Fruit fly (Drosophila melanogaster): ENCODE results near the gene Jig.

Gene Jig

DNA sequence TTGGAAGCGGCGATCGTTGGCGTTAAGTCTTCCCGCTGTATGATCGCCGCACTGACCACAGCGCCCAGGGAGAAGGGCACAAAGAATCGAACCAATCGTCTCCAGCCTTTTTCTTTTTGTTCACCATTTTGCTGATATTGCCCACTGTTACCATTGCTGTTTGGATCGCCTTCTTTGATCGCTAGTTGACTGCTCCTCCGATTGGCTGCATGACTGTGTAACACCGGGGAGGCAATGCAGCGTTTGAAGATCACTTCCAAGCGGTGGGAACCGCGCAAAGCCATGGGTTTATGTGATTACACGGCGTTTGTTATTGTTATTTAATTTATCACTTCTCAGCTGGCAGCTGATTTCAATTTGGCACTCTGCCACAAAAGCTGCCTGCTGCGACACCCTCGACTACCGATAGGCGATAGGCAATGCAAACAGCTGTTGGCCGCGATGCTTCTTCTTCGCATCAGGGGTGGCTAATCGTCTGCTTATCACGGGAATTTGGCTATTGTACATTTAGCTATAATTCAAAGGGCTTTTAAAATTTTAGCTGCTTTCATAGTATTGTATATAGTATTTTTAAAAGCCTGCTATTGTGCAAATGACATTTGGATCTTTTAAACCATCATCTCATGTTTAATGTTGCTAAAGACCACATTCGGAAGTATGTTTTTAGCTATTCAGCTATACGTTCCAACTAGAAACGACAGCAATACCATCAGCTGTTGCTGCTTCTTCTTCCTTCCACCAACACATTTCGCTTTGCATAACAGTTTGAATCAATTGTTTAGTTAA is 49.4 kb upstream of the Jig start, which contains the start of the genes HtrA2 and mRpL11 (continued):
- no peak for TF ChIP-seq Stat92E (GFP tag; optimal IDR thresholded peaks at IDR 0.05)
- no peak for TF ChIP-seq CG11560 (tag; IDR thresholded peaks at IDR 0.05)
- TF ChIP-seq Hey (tag; optimal IDR thresholded peaks at IDR 0.05): no peak
- TF ChIP-seq wor (GFP tag; IDR thresholded peaks at IDR 0.05): no peak
- TF ChIP-seq CG8359 (GFP tag; optimal IDR thresholded peaks at IDR 0.05; ENCODE audit: borderline replicate concordance): no peak
- TF ChIP-seq Hr78 (GFP tag; optimal IDR thresholded peaks at IDR 0.05): no peak
- no peak for TF ChIP-seq jumu (GFP tag; optimal IDR thresholded peaks at IDR 0.05)
- TF ChIP-seq BEAF-32 (GFP tag; optimal IDR thresholded peaks at IDR 0.05): peak; percentile 65
- peak; percentile 99 for TF ChIP-seq MBD-R2 (GFP tag; IDR thresholded peaks at IDR 0.05)
- 0 out of 2 replicates have a peak, but pooled peaks have one; percentile 12 for TF ChIP-seq ato (GFP tag; IDR thresholded peaks at IDR 0.05; ENCODE audit: partially characterized antibody)
- peak; percentile 58 for TF ChIP-seq Bdp1 (GFP tag; optimal IDR thresholded peaks at IDR 0.05)
- TF ChIP-seq Abd-B (GFP tag; optimal IDR thresholded peaks at IDR 0.05): peak; percentile 72
- TF ChIP-seq Opbp (GFP tag; IDR thresholded peaks at IDR 0.05; ENCODE audit: partially characterized antibody): peak; percentile 64; the same call in 1 of the 3 replicates
- peak; percentile 53; the same call in 2 of the 3 replicates for TF ChIP-seq CG11456 (GFP tag; IDR thresholded peaks at IDR 0.05)
- TF ChIP-seq CG4424 (GFP tag; optimal IDR thresholded peaks at IDR 0.05): peak; percentile 17
- TF ChIP-seq shn (GFP tag; optimal IDR thresholded peaks at IDR 0.05): peak; percentile 73
- TF ChIP-seq Six4 (GFP tag; optimal IDR thresholded peaks at IDR 0.05): no peak
- TF ChIP-seq zen2 (GFP tag; IDR thresholded peaks at IDR 0.05; ENCODE audit: partially characterized antibody): peak; percentile 46; the same call in 1 of the 3 replicates
- peak; percentile 4 for TF ChIP-seq Atf-2 (GFP tag; optimal IDR thresholded peaks at IDR 0.05)
- no peak for TF ChIP-seq H15 (GFP tag; IDR thresholded peaks at IDR 0.05)
- no peak for TF ChIP-seq sr (GFP tag; IDR thresholded peaks at IDR 0.05)
- TF ChIP-seq B-H1 (GFP tag; IDR thresholded peaks at IDR 0.05): no peak
- peak; percentile 34 for TF ChIP-seq Vsx1 (GFP tag; optimal IDR thresholded peaks at IDR 0.05)
- peak; percentile 43 for TF ChIP-seq dmrt11E (tag; optimal IDR thresholded peaks at IDR 0.05)
- no peak for TF ChIP-seq NC2α (GFP tag; optimal IDR thresholded peaks at IDR 0.05)
- no peak for TF ChIP-seq tup (GFP tag; optimal IDR thresholded peaks at IDR 0.05)
- no peak for TF ChIP-seq Nf-YC (tag; optimal IDR thresholded peaks at IDR 0.05)
- TF ChIP-seq Oaz (GFP tag; IDR thresholded peaks at IDR 0.05): no peak
- peak; percentile 73 for TF ChIP-seq CG9817 (tag; optimal IDR thresholded peaks at IDR 0.05)
- peak; percentile 85 for TF ChIP-seq CG2120 (GFP tag; optimal IDR thresholded peaks at IDR 0.05)
- peak; percentile 89 for TF ChIP-seq pzg (GFP tag; optimal IDR thresholded peaks at IDR 0.05)
- peak; percentile 85 for TF ChIP-seq nmo (GFP tag; optimal IDR thresholded peaks at IDR 0.05)
- no peak for TF ChIP-seq D (optimal IDR thresholded peaks at IDR 0.05)
- TF ChIP-seq D (GFP tag; optimal IDR thresholded peaks at IDR 0.05): no peak
- no peak for TF ChIP-seq z (GFP tag; IDR thresholded peaks at IDR 0.05)
- TF ChIP-seq Rfx (GFP tag; IDR thresholded peaks at IDR 0.05): peak; percentile 77
- TF ChIP-seq CG4282 (GFP tag; optimal IDR thresholded peaks at IDR 0.05): no peak
- no peak for TF ChIP-seq sima (GFP tag; optimal IDR thresholded peaks at IDR 0.05)
- peak; percentile 39 for TF ChIP-seq caup (GFP tag; optimal IDR thresholded peaks at IDR 0.05; ENCODE audit: severe bottlenecking)
- TF ChIP-seq seq (GFP tag; IDR thresholded peaks at IDR 0.05): no peak
- no peak for TF ChIP-seq CG6689 (GFP tag; IDR thresholded peaks at IDR 0.05)
- TF ChIP-seq Max (GFP tag; optimal IDR thresholded peaks at IDR 0.05): peak; percentile 72
- TF ChIP-seq pita (GFP tag; optimal IDR thresholded peaks at IDR 0.05): no peak
- TF ChIP-seq CkIIα-i1 (GFP tag; IDR thresholded peaks at IDR 0.05): no peak
- no peak for TF ChIP-seq Xrp1 (GFP tag; IDR thresholded peaks at IDR 0.05)
- peak; percentile 46 for TF ChIP-seq Dek (tag; optimal IDR thresholded peaks at IDR 0.05)
- TF ChIP-seq sob (GFP tag; IDR thresholded peaks at IDR 0.05): no peak; the same call in 1 of the 2 replicates
- peak; percentile 48 for TF ChIP-seq luna (GFP tag; optimal IDR thresholded peaks at IDR 0.05)
